Fruit fly (Drosophila melanogaster): Measurements from ENCODE around the gene CG5783.

The CG5783 gene

dm6 chr2L:18137591-18138247 lies 18.1 kb upstream of the CG5783 start, which contains the start of gene kel (continued):
- TF ChIP-seq CG6689 (GFP tag; IDR thresholded peaks at IDR 0.05) (no peak), hbn (GFP tag; IDR thresholded peaks at IDR 0.05; ENCODE audit: partially characterized antibody) (peak; percentile 35; the same call in 1 of the 2 replicates), cad (GFP tag; optimal IDR thresholded peaks at IDR 0.05) (peak; percentile 39), klu (GFP tag; IDR thresholded peaks at IDR 0.05) (no peak), CG2202 (tag; optimal IDR thresholded peaks at IDR 0.05) (peak; percentile 40), Atf6 (GFP tag; IDR thresholded peaks at IDR 0.05) (0 out of 2 replicates have a peak, but pooled peaks have one; percentile 36), Adf1 (GFP tag; IDR thresholded peaks at IDR 0.05) (no peak; the same call in 1 of the 2 replicates), HLH54F (GFP tag; optimal IDR thresholded peaks at IDR 0.05) (peak; percentile 37), unpg (GFP tag; optimal IDR thresholded peaks at IDR 0.05) (peak; percentile 41), chif (GFP tag; optimal IDR thresholded peaks at IDR 0.05) (peak in 1 of 2 experiments; percentile 15), sc (optimal IDR thresholded peaks at IDR 0.05) (no peak), sc (GFP tag; optimal IDR thresholded peaks at IDR 0.05) (no peak), CG34376 (GFP tag; optimal IDR thresholded peaks at IDR 0.05) (peak; percentile 89), CG2875 (GFP tag; optimal IDR thresholded peaks at IDR 0.05) (peak; percentile 33), CG4617 (GFP tag; optimal IDR thresholded peaks at IDR 0.05; ENCODE audit: borderline replicate concordance) (peak; percentile 79), Ptx1 (GFP tag; IDR thresholded peaks at IDR 0.05) (no peak), sens-2 (GFP tag; IDR thresholded peaks at IDR 0.05) (no peak), CG9609 (GFP tag; optimal IDR thresholded peaks at IDR 0.05) (no peak), oc (tag; optimal IDR thresholded peaks at IDR 0.05) (no peak), Hr51 (GFP tag; optimal IDR thresholded peaks at IDR 0.05) (no peak), tgo (GFP tag; IDR thresholded peaks at IDR 0.05) (no peak), CG3838 (GFP tag; optimal IDR thresholded peaks at IDR 0.05) (no peak), CG15269 (tag; optimal IDR thresholded peaks at IDR 0.05) (peak; percentile 53), CG9215 (GFP tag; IDR thresholded peaks at IDR 0.05) (no peak), caup (GFP tag; optimal IDR thresholded peaks at IDR 0.05; ENCODE audit: severe bottlenecking) (peak; percentile 72), HmgD (GFP tag; optimal IDR thresholded peaks at IDR 0.05) (peak; percentile 37), CG6791 (GFP tag; IDR thresholded peaks at IDR 0.05; ENCODE audit: partially characterized antibody) (peak; percentile 86), Fer3 (tag; optimal IDR thresholded peaks at IDR 0.05) (peak; percentile 49), Xbp1 (GFP tag; optimal IDR thresholded peaks at IDR 0.05) (peak; percentile 55), lab (GFP tag; optimal IDR thresholded peaks at IDR 0.05) (peak; percentile 75), p53 (GFP tag; optimal IDR thresholded peaks at IDR 0.05) (no peak), danr (GFP tag; IDR thresholded peaks at IDR 0.05) (no peak), E2f1 (GFP tag; IDR thresholded peaks at IDR 0.05) (no peak), CG30431 (GFP tag; optimal IDR thresholded peaks at IDR 0.05) (no peak), hth (optimal IDR thresholded peaks at IDR 0.05) (no peak), tup (GFP tag; optimal IDR thresholded peaks at IDR 0.05) (no peak), CG2678 (tag; optimal IDR thresholded peaks at IDR 0.05) (peak; percentile 31), CG1024 (GFP tag; IDR thresholded peaks at IDR 0.05) (peak; percentile 60), MTF-1 (GFP tag; optimal IDR thresholded peaks at IDR 0.05; ENCODE audit: borderline replicate concordance) (peak; percentile 74), amos (GFP tag; IDR thresholded peaks at IDR 0.05; ENCODE audit: partially characterized antibody) (peak; percentile 68), NfI (GFP tag; optimal IDR thresholded peaks at IDR 0.05) (peak; percentile 40), Fer1 (GFP tag; optimal IDR thresholded peaks at IDR 0.05) (peak; percentile 71), gem (tag; optimal IDR thresholded peaks at IDR 0.05) (peak; percentile 56), CG6254 (GFP tag; optimal IDR thresholded peaks at IDR 0.05) (peak; percentile 49), CG33557 (GFP tag; optimal IDR thresholded peaks at IDR 0.05) (peak; percentile 31), CG11456 (GFP tag; IDR thresholded peaks at IDR 0.05) (peak; percentile 65; the same call in 2 of the 3 replicates), CG12942 (GFP tag; optimal IDR thresholded peaks at IDR 0.05) (peak; percentile 21), cwo (GFP tag; optimal IDR thresholded peaks at IDR 0.05) (peak; percentile 6), Nf-YA (GFP tag; IDR thresholded peaks at IDR 0.05) (no peak)

Measured in whole organism, embryonic.